Fruit fly (Drosophila melanogaster) whole organism, embryonic: ENCODE data around the gene RpL35.
A peak's percentile ranks its signal among the peaks of the same experiment; 100 is the strongest.

Experiments
- ATbp ChIP-seq: fragments of 200-800 bp; sonication (Bioruptor generic); optimal IDR thresholded peaks from 2 replicates; lab custom pipeline; 2017; ENCODE audit warnings: missing biosample characterization, mild to moderate bottlenecking, missing genetic modification characterization, missing genetic modification reagents
- Abd-B ChIP-seq: fragments of 200-800 bp; sonication (Bioruptor generic); optimal IDR thresholded peaks from 2 replicates; lab custom pipeline; 2018; ENCODE audit warnings: missing biosample characterization, mild to moderate bottlenecking, missing genetic modification characterization, moderate library complexity
- BEAF-32 ChIP-seq: fragments of 200-800 bp; sonication (Bioruptor generic); optimal IDR thresholded peaks from 3 replicates; lab custom pipeline; 2017; ENCODE audit warnings: missing biosample characterization, missing genetic modification characterization, mild to moderate bottlenecking, moderate library complexity, missing genetic modification reagents
- CG10209 ChIP-seq: fragments of 200-800 bp; sonication (Bioruptor generic); optimal IDR thresholded peaks from 3 replicates; lab custom pipeline; 2017; ENCODE audit warnings: missing biosample characterization, mild to moderate bottlenecking, missing genetic modification characterization, missing genetic modification reagents
- CG1024 ChIP-seq: fragments of 200-800 bp; sonication (Bioruptor generic); IDR thresholded peaks from 2 replicates; pipeline ENCODE4 v1.3.6; 2022; ENCODE audit warnings: missing biosample characterization, missing genetic modification characterization
- CG12155 ChIP-seq: fragments of 200-800 bp; sonication (Bioruptor generic); optimal IDR thresholded peaks from 3 replicates; lab custom pipeline; 2016; ENCODE audit warnings: missing biosample characterization, missing genetic modification characterization
- CG13424 ChIP-seq: fragments of 200-800 bp; sonication (Bioruptor generic); optimal IDR thresholded peaks from 2 replicates; lab custom pipeline; 2019; ENCODE audit warnings: missing biosample characterization, mild to moderate bottlenecking, missing genetic modification characterization, moderate library complexity
- CG13894 ChIP-seq: fragments of 200-800 bp; sonication (Bioruptor generic); optimal IDR thresholded peaks from 3 replicates; lab custom pipeline; 2018; ENCODE audit warnings: missing biosample characterization, mild to moderate bottlenecking, missing genetic modification characterization, moderate library complexity
- CG14014 ChIP-seq: fragments of 200-800 bp; sonication (Bioruptor generic); IDR thresholded peaks from 2 replicates; pipeline ENCODE4 v1.3.6; 2022; ENCODE audit warnings: missing biosample characterization, missing genetic modification characterization
- CG14050 ChIP-seq: fragments of 200-800 bp; sonication (Bioruptor generic); IDR thresholded peaks from 3 replicates; pipeline ENCODE4 v1.3.6; 2022; ENCODE audit warnings: missing biosample characterization, missing genetic modification characterization
- CG15073 ChIP-seq: fragments of 200-800 bp; sonication (Bioruptor generic); optimal IDR thresholded peaks from 2 replicates; lab custom pipeline; 2016; ENCODE audit warnings: missing biosample characterization, missing genetic modification characterization
- CG16815 ChIP-seq: fragments of 200-800 bp; sonication (Bioruptor generic); optimal IDR thresholded peaks from 3 replicates; lab custom pipeline; 2017; ENCODE audit warnings: missing biosample characterization, mild to moderate bottlenecking, missing genetic modification characterization
- CG18619 ChIP-seq: fragments of 200-800 bp; sonication (Bioruptor generic); optimal IDR thresholded peaks from 3 replicates; lab custom pipeline; 2017; ENCODE audit warnings: missing biosample characterization, mild to moderate bottlenecking, missing genetic modification characterization
- CG2678 ChIP-seq: fragments of 200-800 bp; sonication (Bioruptor generic); optimal IDR thresholded peaks from 3 replicates; lab custom pipeline; 2019; ENCODE audit warnings: missing biosample characterization, mild to moderate bottlenecking, missing genetic modification characterization, moderate library complexity
- CG2712 ChIP-seq: fragments of 200-800 bp; optimal IDR thresholded peaks from 3 replicates; lab custom pipeline; 2019; ENCODE audit warnings: missing biosample characterization, mild to moderate bottlenecking, missing genetic modification characterization, moderate library complexity
- CG32767 ChIP-seq: fragments of 200-800 bp; sonication (Bioruptor generic); IDR thresholded peaks from 2 replicates; pipeline ENCODE4 v1.3.6; 2022; ENCODE audit warnings: missing biosample characterization, missing genetic modification characterization
- CG42726 ChIP-seq: fragments of 200-800 bp; sonication (Bioruptor generic); IDR thresholded peaks from 2 replicates; pipeline ENCODE4 v1.3.6; 2022; ENCODE audit warnings: missing biosample characterization, missing genetic modification characterization; ENCODE audit not compliant: partially characterized antibody
- CG4820 ChIP-seq: fragments of 200-800 bp; sonication (Bioruptor generic); optimal IDR thresholded peaks from 3 replicates; lab custom pipeline; 2016; ENCODE audit warnings: missing biosample characterization, missing genetic modification characterization
- CG4854 ChIP-seq: fragments of 200-800 bp; sonication (Bioruptor generic); optimal IDR thresholded peaks from 2 replicates; lab custom pipeline; 2016; ENCODE audit warnings: missing biosample characterization, missing genetic modification characterization, inconsistent platforms
- CG6791 ChIP-seq: fragments of 200-800 bp; sonication (Bioruptor generic); IDR thresholded peaks from 3 replicates; pipeline ENCODE4 v1.3.6; 2022; ENCODE audit warnings: missing biosample characterization, missing genetic modification characterization; ENCODE audit not compliant: partially characterized antibody
- CG7987 ChIP-seq: fragments of 200-800 bp; sonication (Bioruptor generic); optimal IDR thresholded peaks from 2 replicates; lab custom pipeline; 2018; ENCODE audit warnings: missing biosample characterization, mild to moderate bottlenecking, missing genetic modification characterization, moderate library complexity
- CG8281 ChIP-seq: fragments of 200-800 bp; sonication (Bioruptor generic); optimal IDR thresholded peaks from 2 replicates; lab custom pipeline; 2018; ENCODE audit warnings: missing biosample characterization, mild to moderate bottlenecking, missing genetic modification characterization, moderate library complexity
- CG8924 ChIP-seq: fragments of 200-800 bp; optimal IDR thresholded peaks from 3 replicates; lab custom pipeline; 2019; ENCODE audit warnings: missing biosample characterization, mild to moderate bottlenecking, missing genetic modification characterization, moderate library complexity
- CHES-1-like ChIP-seq: fragments of 200-800 bp; sonication (Bioruptor generic); optimal IDR thresholded peaks from 2 replicates; lab custom pipeline; 2016; ENCODE audit warnings: missing biosample characterization, missing genetic modification characterization
- E2f2 ChIP-seq: fragments of 200-800 bp; sonication (Bioruptor generic); IDR thresholded peaks from 2 replicates; pipeline ENCODE4 v1.3.6; 2022; ENCODE audit warnings: missing biosample characterization, missing genetic modification characterization
- GATAe ChIP-seq: fragments of 200-800 bp; sonication (Bioruptor generic); conservative IDR thresholded peaks from 2 replicates; pipeline ENCODE4 v1.3.6; 2022; ENCODE audit warnings: missing biosample characterization, missing genetic modification characterization
- Hey ChIP-seq: fragments of 200-800 bp; sonication (Bioruptor generic); optimal IDR thresholded peaks from 3 replicates; lab custom pipeline; 2018; ENCODE audit warnings: missing biosample characterization, mild to moderate bottlenecking, missing genetic modification characterization
- Mrtf ChIP-seq: fragments of 200-800 bp; sonication (Bioruptor generic); IDR thresholded peaks from 3 replicates; pipeline ENCODE4 v1.3.6; 2022; ENCODE audit warnings: missing biosample characterization, missing genetic modification characterization
- NC2α ChIP-seq: fragments of 200-800 bp; sonication (Bioruptor generic); optimal IDR thresholded peaks from 2 replicates; lab custom pipeline; 2016; ENCODE audit warnings: missing biosample characterization, missing genetic modification characterization
- Oaz ChIP-seq: fragments of 200-800 bp; sonication (Bioruptor generic); IDR thresholded peaks from 2 replicates; pipeline ENCODE4 v1.3.6; 2022; ENCODE audit warnings: missing biosample characterization, missing genetic modification characterization
- Rfx ChIP-seq: fragments of 200-800 bp; sonication (Bioruptor generic); IDR thresholded peaks from 2 replicates; pipeline ENCODE4 v1.3.6; 2022; ENCODE audit warnings: missing biosample characterization, missing genetic modification characterization
- Sry-β ChIP-seq: fragments of 200-800 bp; sonication (Bioruptor generic); optimal IDR thresholded peaks from 2 replicates; lab custom pipeline; 2018; ENCODE audit warnings: missing biosample characterization, mild to moderate bottlenecking, missing genetic modification characterization, moderate library complexity
- bab2 ChIP-seq: fragments of 200-800 bp; sonication (Bioruptor generic); optimal IDR thresholded peaks from 2 replicates; lab custom pipeline; 2016; ENCODE audit warnings: missing biosample characterization, missing genetic modification characterization
- bsh ChIP-seq, 2 experiments: fragments of 200-800 bp; sonication (Bioruptor generic); optimal IDR thresholded peaks; 2 replicates each; lab custom pipeline; 2017 to 2018; ENCODE audit warnings: mild to moderate bottlenecking in 2 of 2, missing biosample characterization in 2 of 2, missing genetic modification characterization in 2 of 2, moderate library complexity in 1 of 2
- chn ChIP-seq: fragments of 200-800 bp; sonication (Bioruptor generic); optimal IDR thresholded peaks from 2 replicates; lab custom pipeline; 2016; ENCODE audit warnings: missing biosample characterization, missing genetic modification characterization
- emc ChIP-seq: fragments of 200-800 bp; sonication (Bioruptor generic); optimal IDR thresholded peaks from 2 replicates; lab custom pipeline; 2016; ENCODE audit warnings: missing biosample characterization, missing genetic modification characterization
- esg ChIP-seq: fragments of 200-800 bp; sonication (Bioruptor generic); conservative IDR thresholded peaks from 2 replicates; pipeline ENCODE4 v1.3.6; 2022; ENCODE audit warnings: missing biosample characterization, missing genetic modification characterization
- her ChIP-seq: fragments of 200-800 bp; sonication (Bioruptor generic); optimal IDR thresholded peaks from 2 replicates; lab custom pipeline; 2016; ENCODE audit warnings: missing biosample characterization, missing genetic modification characterization
- lab ChIP-seq: fragments of 200-800 bp; sonication (Bioruptor generic); optimal IDR thresholded peaks from 3 replicates; lab custom pipeline; 2017; ENCODE audit warnings: missing biosample characterization, missing genetic modification characterization, mild to moderate bottlenecking, moderate library complexity, missing genetic modification reagents
- lilli ChIP-seq: fragments of 200-800 bp; sonication (Bioruptor generic); optimal IDR thresholded peaks from 3 replicates; lab custom pipeline; 2016; ENCODE audit warnings: missing biosample characterization, missing genetic modification characterization
- lov ChIP-seq, 2 experiments: fragments of 200-800 bp in 1 of 2; fragments of >200 bp in 1 of 2; sonication (Bioruptor generic) in 1 of 2; IDR thresholded peaks in 1 of 2; optimal IDR thresholded peaks in 1 of 2; 2 replicates in 1 of 2; 3 replicates in 1 of 2; pipeline versions ENCODE4 v1.3.6 to Lab custom; 2017 to 2022; ENCODE audit warnings: missing biosample characterization in 1 of 2, missing genetic modification characterization in 1 of 2
- mam ChIP-seq: fragments of 200-800 bp; sonication (Bioruptor generic); optimal IDR thresholded peaks from 3 replicates; lab custom pipeline; 2016; ENCODE audit warnings: missing biosample characterization, missing genetic modification characterization
- pb ChIP-seq: fragments of 200-800 bp; sonication (Bioruptor generic); optimal IDR thresholded peaks from 3 replicates; lab custom pipeline; 2016; ENCODE audit warnings: missing biosample characterization, missing genetic modification characterization
- sqz ChIP-seq: fragments of 200-800 bp; sonication (Bioruptor generic); optimal IDR thresholded peaks from 3 replicates; lab custom pipeline; 2018; ENCODE audit warnings: missing biosample characterization, mild to moderate bottlenecking, missing genetic modification characterization
- sr ChIP-seq: fragments of 200-800 bp; sonication (Bioruptor generic); IDR thresholded peaks from 3 replicates; pipeline ENCODE4 v1.3.6; 2022; ENCODE audit warnings: missing biosample characterization, missing genetic modification characterization
- ssp ChIP-seq: fragments of 200-800 bp; sonication (Bioruptor generic); IDR thresholded peaks from 2 replicates; pipeline ENCODE4 v1.3.6; 2022; ENCODE audit warnings: missing biosample characterization, missing genetic modification characterization
- tx ChIP-seq: fragments of 200-800 bp; sonication (Bioruptor generic); optimal IDR thresholded peaks from 2 replicates; lab custom pipeline; 2016; ENCODE audit warnings: missing biosample characterization, missing genetic modification characterization
- unpg ChIP-seq: fragments of 200-800 bp; sonication (Bioruptor generic); optimal IDR thresholded peaks from 3 replicates; lab custom pipeline; 2018; ENCODE audit warnings: missing biosample characterization, mild to moderate bottlenecking, missing genetic modification characterization, moderate library complexity
- vfl ChIP-seq: fragments of 200-800 bp; sonication (Bioruptor generic); optimal IDR thresholded peaks from 2 replicates; lab custom pipeline; 2016; ENCODE audit warnings: missing biosample characterization, missing genetic modification characterization

Gene RpL35

DNA sequence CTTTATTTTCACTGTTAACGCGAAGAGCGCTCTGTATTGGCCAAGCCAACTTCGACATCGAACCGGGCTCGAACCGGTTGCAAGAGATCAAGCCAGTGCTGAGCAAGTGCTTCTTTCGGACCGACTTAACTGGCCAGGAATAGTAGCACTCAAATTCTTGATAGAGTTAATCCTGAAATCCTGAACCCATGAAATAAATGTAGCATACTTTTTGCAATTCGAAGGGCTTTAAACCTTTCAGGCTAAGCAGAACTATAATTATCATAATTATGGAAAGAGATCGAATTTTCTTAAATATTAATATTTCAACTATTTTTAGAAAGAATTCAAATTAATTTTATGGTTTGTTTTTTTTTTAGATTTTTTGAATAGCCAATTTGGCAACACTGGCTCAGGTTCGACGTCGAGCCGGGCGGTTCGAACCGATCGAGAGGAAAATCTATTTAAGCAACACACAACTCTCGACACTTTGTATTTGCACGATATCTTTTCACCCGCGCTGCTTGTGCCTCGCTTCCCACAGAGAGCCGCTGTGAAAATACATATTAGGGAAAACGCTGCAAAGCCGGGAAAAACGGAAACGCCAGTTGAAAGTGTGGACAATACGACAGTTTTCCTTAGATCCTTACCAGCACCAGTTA, 26.0 kb downstream of the RpL35 start, which contains the start of gene AdamTS-B (continued):
- TF ChIP-seq CG14050 (GFP tag; lab: Robert Waterston, UW): 0 out of 3 replicates have a peak, but pooled peaks have one; percentile 15
- TF ChIP-seq emc: no peak
- TF ChIP-seq Mrtf (GFP tag; lab: Robert Waterston, UW): peak; percentile 36; the same call in 1 of the 3 replicates
- no peak for TF ChIP-seq CG42726
- TF ChIP-seq CG14014 (GFP tag; lab: Robert Waterston, UW): 0 out of 2 replicates have a peak, but pooled peaks have one; percentile 20
- TF ChIP-seq CG13424 (tag; lab: Kevin White, UChicago): peak; percentile 57
- TF ChIP-seq ssp (GFP tag; lab: Robert Waterston, UW): peak; percentile 23; the same call in 1 of the 2 replicates
- no peak for TF ChIP-seq vfl (GFP tag; lab: Kevin White, UChicago)
- TF ChIP-seq CG10209 (GFP tag; lab: Kevin White, UChicago): peak; percentile 16
- TF ChIP-seq lov (optimal IDR thresholded peaks at IDR 0.05; lab: Kevin White, UChicago): no peak
- TF ChIP-seq lov (GFP tag; IDR thresholded peaks at IDR 0.05; lab: Robert Waterston, UW): no peak
- no peak for TF ChIP-seq CHES-1-like (GFP tag; lab: Kevin White, UChicago)
- TF ChIP-seq unpg (GFP tag; lab: Kevin White, UChicago): peak; percentile 47
- TF ChIP-seq CG15073: no peak
- peak; percentile 42 for TF ChIP-seq CG2712 (tag; lab: Kevin White, UChicago)
- no peak for TF ChIP-seq CG7987 (GFP tag; lab: Kevin White, UChicago)
- peak; percentile 50 for TF ChIP-seq lilli (GFP tag; lab: Kevin White, UChicago)
- no peak for TF ChIP-seq NC2α (GFP tag; lab: Kevin White, UChicago)
- no peak for TF ChIP-seq chn (GFP tag; lab: Kevin White, UChicago)
- TF ChIP-seq CG8924 (tag; lab: Kevin White, UChicago): no peak
- no peak for TF ChIP-seq CG13894
- no peak for TF ChIP-seq tx (GFP tag; lab: Kevin White, UChicago)
- no peak for TF ChIP-seq bab2 (GFP tag; lab: Kevin White, UChicago)
- peak; percentile 42; the same call in 1 of the 2 replicates for TF ChIP-seq esg (GFP tag; lab: Robert Waterston, UW)
- TF ChIP-seq her (GFP tag; lab: Kevin White, UChicago): no peak
- no peak for TF ChIP-seq CG4854 (GFP tag; lab: Kevin White, UChicago)
- peak; percentile 14 for TF ChIP-seq CG18619 (GFP tag; lab: Kevin White, UChicago)
- no peak for TF ChIP-seq CG1024
- TF ChIP-seq CG6791 (GFP tag; lab: Robert Waterston, UW): no peak
- no peak for TF ChIP-seq sr (GFP tag; lab: Robert Waterston, UW)
- TF ChIP-seq E2f2 (GFP tag; lab: Robert Waterston, UW): peak; percentile 39; the same call in 1 of the 2 replicates
- TF ChIP-seq Sry-β: peak; percentile 88
- no peak for TF ChIP-seq GATAe (GFP tag; lab: Robert Waterston, UW)
- TF ChIP-seq bsh (GFP tag; optimal IDR thresholded peaks at IDR 0.05; lab: Kevin White, UChicago): peak; percentile 46 to 47
- TF ChIP-seq CG16815 (GFP tag; lab: Kevin White, UChicago): peak; percentile 19
- TF ChIP-seq lab (GFP tag; lab: Kevin White, UChicago): peak; percentile 32
- no peak for TF ChIP-seq Abd-B
- TF ChIP-seq Oaz (GFP tag; lab: Robert Waterston, UW): no peak
- TF ChIP-seq CG8281 (tag; lab: Kevin White, UChicago): peak; percentile 21
- peak; percentile 69 for TF ChIP-seq CG2678 (tag; lab: Kevin White, UChicago)
- TF ChIP-seq mam (GFP tag; lab: Kevin White, UChicago): no peak
- TF ChIP-seq pb (GFP tag; lab: Kevin White, UChicago): no peak
- no peak for TF ChIP-seq CG4820 (GFP tag; lab: Kevin White, UChicago)
- TF ChIP-seq CG12155 (GFP tag; lab: Kevin White, UChicago): peak; percentile 15
- TF ChIP-seq ATbp (GFP tag; lab: Kevin White, UChicago): peak; percentile 10
- peak; percentile 16 for TF ChIP-seq sqz (GFP tag; lab: Kevin White, UChicago)
- TF ChIP-seq BEAF-32 (GFP tag; lab: Kevin White, UChicago): no peak
- no peak for TF ChIP-seq Hey
- TF ChIP-seq Rfx (GFP tag; lab: Robert Waterston, UW): peak; percentile 68
- TF ChIP-seq CG32767 (GFP tag; lab: Robert Waterston, UW): 0 out of 2 replicates have a peak, but pooled peaks have one; percentile 27
